Comparison of ENCODE assay signal across 2 fruit fly cellular contexts in the genomic region with DNA sequence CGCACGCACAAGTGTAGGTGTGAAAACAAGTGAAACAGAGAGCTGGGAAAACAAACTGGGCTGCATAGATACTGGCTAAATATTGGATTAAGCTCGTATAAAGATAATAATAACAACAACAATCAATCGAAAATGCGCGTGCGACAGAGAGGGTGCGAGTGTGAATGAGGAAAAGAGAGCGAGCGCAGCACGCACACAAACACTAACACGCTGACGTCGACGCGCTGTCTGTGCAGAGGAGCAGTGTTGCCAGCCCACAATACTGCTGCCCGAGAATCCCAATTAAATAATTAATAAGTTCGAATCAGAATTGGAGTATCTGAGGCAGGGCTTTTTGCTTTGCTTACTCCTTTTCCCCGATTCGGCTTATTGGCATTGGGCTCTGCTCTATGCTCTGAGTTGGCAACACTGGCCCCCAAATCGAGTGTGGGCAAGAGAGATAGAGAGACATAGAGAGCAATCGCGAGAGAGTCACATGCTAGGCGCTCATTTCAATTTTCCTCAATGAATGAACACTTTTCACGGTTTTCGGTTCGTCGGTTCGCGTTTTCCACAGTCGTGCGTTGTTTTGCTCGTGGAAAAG.
A peak's percentile ranks its signal among the peaks of the same experiment; 100 is the strongest.
TF ChIP-seq lines count a peak whose summit lies in the region.

No protein-coding gene starts in this region.

TF ChIP-seq in whole organism, embryonic, 481 proteins besides CTCF, POLR2A, EP300 and RAD21 (continued from another document and continues in another):
- TF ChIP-seq CG15011 (GFP tag; optimal IDR thresholded peaks at IDR 0.05; lab: Kevin White, UChicago) (peak; percentile 39), eyg (GFP tag; optimal IDR thresholded peaks at IDR 0.05; lab: Kevin White, UChicago) (peak; percentile 51), dmrt11E (tag; optimal IDR thresholded peaks at IDR 0.05; lab: Kevin White, UChicago) (peak; percentile 65), CG18599 (GFP tag; optimal IDR thresholded peaks at IDR 0.05; lab: Kevin White, UChicago) (peak; percentile 94), abd-A (tag; optimal IDR thresholded peaks at IDR 0.05; lab: Kevin White, UChicago) (peak; percentile 53), CG3281 (GFP tag; optimal IDR thresholded peaks at IDR 0.05; lab: Kevin White, UChicago) (peak; percentile 81), CG12219 (GFP tag; optimal IDR thresholded peaks at IDR 0.05; lab: Kevin White, UChicago) (peak; percentile 70), Mes4 (GFP tag; optimal IDR thresholded peaks at IDR 0.05; lab: Kevin White, UChicago) (peak; percentile 73), phol (tag; optimal IDR thresholded peaks at IDR 0.05; lab: Kevin White, UChicago) (peak; percentile 76), nerfin-2 (GFP tag; IDR thresholded peaks at IDR 0.05; lab: Robert Waterston, UW; ENCODE audit: partially characterized antibody) (no peak), dysf (GFP tag; IDR thresholded peaks at IDR 0.05; lab: Robert Waterston, UW) (peak; percentile 86), Stat92E (GFP tag; optimal IDR thresholded peaks at IDR 0.05; lab: Kevin White, UChicago) (no peak), CG4617 (GFP tag; optimal IDR thresholded peaks at IDR 0.05; lab: Kevin White, UChicago; ENCODE audit: borderline replicate concordance) (peak; percentile 21), crp (GFP tag; optimal IDR thresholded peaks at IDR 0.05; lab: Kevin White, UChicago) (peak in 1 of 2 experiments; percentile 15), CG17359 (tag; optimal IDR thresholded peaks at IDR 0.05; lab: Kevin White, UChicago) (peak; percentile 89), Hmx (GFP tag; optimal IDR thresholded peaks at IDR 0.05; lab: Kevin White, UChicago) (peak; percentile 58), CG17385 (GFP tag; optimal IDR thresholded peaks at IDR 0.05; lab: Kevin White, UChicago) (peak; percentile 66), Abd-B (GFP tag; optimal IDR thresholded peaks at IDR 0.05; lab: Kevin White, UChicago) (peak; percentile 68), Scr (GFP tag; IDR thresholded peaks at IDR 0.05; lab: Robert Waterston, UW; ENCODE audit: partially characterized antibody) (no peak), CG12104 (GFP tag; optimal IDR thresholded peaks at IDR 0.05; lab: Kevin White, UChicago) (peak; percentile 20), gsb (GFP tag; IDR thresholded peaks at IDR 0.05; lab: Robert Waterston, UW) (peak; percentile 80), D19A (tag; optimal IDR thresholded peaks at IDR 0.05; lab: Kevin White, UChicago) (peak; percentile 43), CG34422 (GFP tag; IDR thresholded peaks at IDR 0.05; lab: Robert Waterston, UW) (peak; percentile 90), CG4282 (GFP tag; optimal IDR thresholded peaks at IDR 0.05; lab: Kevin White, UChicago) (peak; percentile 56), CG15601 (tag; optimal IDR thresholded peaks at IDR 0.05; lab: Kevin White, UChicago) (peak; percentile 54), mam (GFP tag; optimal IDR thresholded peaks at IDR 0.05; lab: Kevin White, UChicago) (peak; percentile 90), CG4854 (GFP tag; optimal IDR thresholded peaks at IDR 0.05; lab: Kevin White, UChicago) (peak; percentile 60), stwl (tag; optimal IDR thresholded peaks at IDR 0.05; lab: Kevin White, UChicago) (peak; percentile 40), CG8478 (optimal IDR thresholded peaks at IDR 0.05; lab: Kevin White, UChicago) (no peak), CG9797 (GFP tag; optimal IDR thresholded peaks at IDR 0.05; lab: Kevin White, UChicago) (no peak), ssp (GFP tag; IDR thresholded peaks at IDR 0.05; lab: Robert Waterston, UW) (peak; percentile 69), dan (GFP tag; IDR thresholded peaks at IDR 0.05; lab: Robert Waterston, UW) (no peak), CG11085 (GFP tag; IDR thresholded peaks at IDR 0.05; lab: Robert Waterston, UW) (peak; percentile 82), CG9609 (GFP tag; optimal IDR thresholded peaks at IDR 0.05; lab: Kevin White, UChicago) (peak; percentile 80), tgo (GFP tag; IDR thresholded peaks at IDR 0.05; lab: Robert Waterston, UW) (peak; percentile 88), ftz-f1 (GFP tag; optimal IDR thresholded peaks at IDR 0.05; lab: Kevin White, UChicago) (peak; percentile 75), Xbp1 (GFP tag; optimal IDR thresholded peaks at IDR 0.05; lab: Kevin White, UChicago) (peak; percentile 85), tio (GFP tag; optimal IDR thresholded peaks at IDR 0.05; lab: Kevin White, UChicago) (peak; percentile 73), H2.0 (GFP tag; IDR thresholded peaks at IDR 0.05; lab: Robert Waterston, UW) (peak; percentile 88), CG3726 (GFP tag; IDR thresholded peaks at IDR 0.05; lab: Robert Waterston, UW) (no peak), ap (GFP tag; IDR thresholded peaks at IDR 0.05; lab: Robert Waterston, UW) (peak; percentile 87), otp (GFP tag; IDR thresholded peaks at IDR 0.05; lab: Robert Waterston, UW) (peak; percentile 90), ara (GFP tag; IDR thresholded peaks at IDR 0.05; lab: Robert Waterston, UW) (peak; percentile 88), bab2 (GFP tag; optimal IDR thresholded peaks at IDR 0.05; lab: Kevin White, UChicago) (peak; percentile 82), Side (GFP tag; optimal IDR thresholded peaks at IDR 0.05; lab: Kevin White, UChicago) (peak; percentile 87), dimm (GFP tag; IDR thresholded peaks at IDR 0.05; lab: Robert Waterston, UW) (0 out of 2 replicates have a peak, but pooled peaks have one; percentile 23), CG30020 (tag; optimal IDR thresholded peaks at IDR 0.05; lab: Kevin White, UChicago) (no peak), az2 (GFP tag; optimal IDR thresholded peaks at IDR 0.05; lab: Kevin White, UChicago) (peak; percentile 80), NFAT (GFP tag; IDR thresholded peaks at IDR 0.05; lab: Robert Waterston, UW) (peak; percentile 89), Fer3 (tag; optimal IDR thresholded peaks at IDR 0.05; lab: Kevin White, UChicago) (peak; percentile 85), CG4360 (GFP tag; IDR thresholded peaks at IDR 0.05; lab: Robert Waterston, UW) (peak; percentile 92), grau (tag; optimal IDR thresholded peaks at IDR 0.05; lab: Kevin White, UChicago) (peak; percentile 72), btn (GFP tag; optimal IDR thresholded peaks at IDR 0.05; lab: Kevin White, UChicago) (peak; percentile 71), shn (GFP tag; optimal IDR thresholded peaks at IDR 0.05; lab: Kevin White, UChicago) (peak; percentile 86), kay (GFP tag; optimal IDR thresholded peaks at IDR 0.05; lab: Kevin White, UChicago) (peak; percentile 62), Hr3 (GFP tag; optimal IDR thresholded peaks at IDR 0.05; lab: Kevin White, UChicago) (peak; percentile 54), Trl (optimal IDR thresholded peaks at IDR 0.05; lab: Kevin White, UChicago) (peak; percentile 95 to 96), Trl (GFP tag; optimal IDR thresholded peaks at IDR 0.05; lab: Kevin White, UChicago) (peak; percentile 93), lbe (GFP tag; optimal IDR thresholded peaks at IDR 0.05; lab: Kevin White, UChicago) (peak; percentile 88), zfh1 (GFP tag; IDR thresholded peaks at IDR 0.05; lab: Robert Waterston, UW) (peak; percentile 91), Sox102F (GFP tag; optimal IDR thresholded peaks at IDR 0.05; lab: Kevin White, UChicago) (peak; percentile 84), ci (GFP tag; IDR thresholded peaks at IDR 0.05; lab: Robert Waterston, UW) (peak; percentile 94)

TF ChIP-seq in whole organism, prepupa, 60 proteins besides CTCF, POLR2A, EP300 and RAD21 (continued from another document):
- peak; percentile 87 for TF ChIP-seq CG10631 (GFP tag; optimal IDR thresholded peaks at IDR 0.05; lab: Kevin White, UChicago)
- TF ChIP-seq topi (GFP tag; optimal IDR thresholded peaks at IDR 0.05; lab: Kevin White, UChicago), result peak; percentile 89
- TF ChIP-seq OdsH (GFP tag; optimal IDR thresholded peaks at IDR 0.05; lab: Kevin White, UChicago), result peak; percentile 90
- peak; percentile 63 for TF ChIP-seq CG6276 (GFP tag; optimal IDR thresholded peaks at IDR 0.05; lab: Kevin White, UChicago)
- TF ChIP-seq Ets96B (tag; optimal IDR thresholded peaks at IDR 0.05; lab: Kevin White, UChicago), result peak; percentile 64
- TF ChIP-seq Lpt (GFP tag; optimal IDR thresholded peaks at IDR 0.05; lab: Kevin White, UChicago), result peak; percentile 74
- TF ChIP-seq pdm3 (GFP tag; optimal IDR thresholded peaks at IDR 0.05; lab: Kevin White, UChicago), result peak; percentile 88
- TF ChIP-seq CG8319 (GFP tag; optimal IDR thresholded peaks at IDR 0.05; lab: Kevin White, UChicago), result peak; percentile 87
- peak; percentile 88 for TF ChIP-seq lz (GFP tag; optimal IDR thresholded peaks at IDR 0.05; lab: Kevin White, UChicago)
- peak; percentile 90 for TF ChIP-seq acj6 (GFP tag; optimal IDR thresholded peaks at IDR 0.05; lab: Kevin White, UChicago)
- peak; percentile 86 for TF ChIP-seq vri (GFP tag; optimal IDR thresholded peaks at IDR 0.05; lab: Kevin White, UChicago)
- TF ChIP-seq CG11902 (GFP tag; optimal IDR thresholded peaks at IDR 0.05; lab: Kevin White, UChicago), result peak; percentile 82
